Worm (Caenorhabditis elegans) whole organism, early embryonic: ENCODE data around the gene ipp-5.

ENCODE experiments used
- B0310.2 ChIP-seq: sonication (generic microtip); optimal IDR thresholded peaks from 2 replicates; lab custom pipeline; 2016; ENCODE audit warnings: mild to moderate bottlenecking, missing genetic modification characterization, missing compliant biosample characterization
- F13C5.2 ChIP-seq: sonication (generic microtip); optimal IDR thresholded peaks from 2 replicates; lab custom pipeline; 2017; ENCODE audit warnings: mild to moderate bottlenecking, missing genetic modification characterization, inconsistent platforms, missing compliant biosample characterization
- aly-1 ChIP-seq: sonication (generic microtip); optimal IDR thresholded peaks from 2 replicates; lab custom pipeline; 2016; ENCODE audit warnings: missing genetic modification characterization, missing compliant biosample characterization
- ama-1 ChIP-seq: fragments of 150-350 bp; optimal IDR thresholded peaks from 2 replicates; lab custom pipeline; 2014
- ceh-13 ChIP-seq: fragments of 200-800 bp; sonication (Bioruptor generic); optimal IDR thresholded peaks from 2 replicates; lab custom pipeline; 2018; ENCODE audit warnings: mild to moderate bottlenecking, missing genetic modification characterization, missing compliant biosample characterization
- ceh-36 ChIP-seq: sonication (generic microtip); optimal IDR thresholded peaks from 2 replicates; lab custom pipeline; 2016; ENCODE audit warnings: missing genetic modification characterization, inconsistent platforms, missing compliant biosample characterization
- ets-7 ChIP-seq: sonication (generic microtip); optimal IDR thresholded peaks from 2 replicates; lab custom pipeline; 2016; ENCODE audit warnings: missing genotype, missing genetic modification characterization, missing compliant biosample characterization
- flt-1 ChIP-seq: fragments of 200-800 bp; sonication (Bioruptor generic); IDR thresholded peaks from 2 replicates; pipeline ENCODE4 v1.3.6; 2022; ENCODE audit warnings: missing genetic modification characterization, missing compliant biosample characterization
- hmbx-1 ChIP-seq: sonication (generic microtip); optimal IDR thresholded peaks from 2 replicates; lab custom pipeline; 2016; ENCODE audit warnings: mild to moderate bottlenecking, missing genetic modification characterization, missing compliant biosample characterization
- hmg-4 ChIP-seq: fragments of 200-800 bp; sonication (Bioruptor generic); optimal IDR thresholded peaks from 2 replicates; lab custom pipeline; 2018; ENCODE audit warnings: mild to moderate bottlenecking, missing genetic modification characterization, missing compliant biosample characterization
- hnd-1 ChIP-seq: sonication (generic microtip); optimal IDR thresholded peaks from 2 replicates; lab custom pipeline; 2016; ENCODE audit warnings: missing genetic modification characterization, missing compliant biosample characterization
- pes-1 ChIP-seq: fragments of 200-800 bp; sonication (Bioruptor generic); IDR thresholded peaks from 2 replicates; pipeline ENCODE4 v1.3.6; 2022; ENCODE audit warnings: missing genetic modification reagents, missing genetic modification characterization, missing compliant biosample characterization
- sea-1 ChIP-seq: fragments of 200-800 bp; sonication (Bioruptor generic); conservative IDR thresholded peaks from 2 replicates; pipeline ENCODE4 v1.3.6; 2022; ENCODE audit warnings: missing genetic modification characterization, missing compliant biosample characterization
- tbx-11 ChIP-seq: fragments of 200-800 bp; sonication (Bioruptor generic); IDR thresholded peaks from 2 replicates; pipeline ENCODE4 v1.3.6; 2022; ENCODE audit warnings: missing genetic modification characterization, missing compliant biosample characterization
- tbx-37 ChIP-seq: fragments of 200-800 bp; sonication (Bioruptor generic); conservative IDR thresholded peaks from 2 replicates; pipeline ENCODE4 v1.3.6; 2022; ENCODE audit warnings: missing genetic modification reagents, missing genetic modification characterization, missing compliant biosample characterization
- tra-4 ChIP-seq: sonication (generic microtip); optimal IDR thresholded peaks from 2 replicates; lab custom pipeline; 2017; ENCODE audit warnings: missing genetic modification characterization, missing compliant biosample characterization

Gene ipp-5

DNA sequence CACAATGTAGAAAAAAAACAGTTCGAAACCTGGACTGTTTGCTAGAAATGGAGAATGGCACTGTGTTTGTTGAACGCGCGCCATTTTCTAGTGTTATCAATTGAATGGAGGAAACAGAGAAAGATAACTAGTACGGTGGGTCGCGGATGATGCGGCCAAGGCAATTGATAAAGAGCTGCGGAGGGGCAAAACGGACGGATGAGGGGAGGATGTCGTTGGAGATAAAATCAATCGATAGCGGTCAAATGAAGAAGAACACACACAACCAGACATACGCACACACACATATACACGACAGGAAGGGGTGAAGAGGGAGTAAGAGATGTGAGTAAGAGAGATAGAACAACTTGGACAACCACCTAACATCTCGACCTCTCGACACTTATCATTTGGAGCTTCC is 18.8 kb downstream of the ipp-5 start:
- TF ChIP-seq hmg-4 (GFP tag; lab: Kevin White, UChicago) (no peak), tra-4 (tag; lab: Kevin White, UChicago) (no peak)

DNA sequence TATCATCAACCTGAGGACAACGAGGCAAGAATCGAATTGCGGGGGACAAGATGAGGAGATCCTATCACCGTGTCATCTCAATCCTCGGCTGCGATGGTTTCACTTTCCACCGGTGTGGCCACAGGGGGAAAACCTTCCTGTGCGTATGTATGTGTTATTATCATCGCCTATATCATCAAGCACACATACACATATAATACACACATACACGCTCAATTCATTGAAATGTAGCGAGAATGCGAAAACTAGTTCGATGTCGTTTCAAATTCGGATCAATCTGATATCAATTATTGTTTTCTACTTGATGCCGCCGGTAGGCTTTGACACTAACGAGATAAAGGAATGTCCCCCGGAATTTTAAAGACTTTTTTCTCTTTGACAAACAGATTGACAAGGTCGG is 19.6 kb downstream of the ipp-5 start:
- TF ChIP-seq hmg-4 (GFP tag; lab: Kevin White, UChicago), result no peak

DNA sequence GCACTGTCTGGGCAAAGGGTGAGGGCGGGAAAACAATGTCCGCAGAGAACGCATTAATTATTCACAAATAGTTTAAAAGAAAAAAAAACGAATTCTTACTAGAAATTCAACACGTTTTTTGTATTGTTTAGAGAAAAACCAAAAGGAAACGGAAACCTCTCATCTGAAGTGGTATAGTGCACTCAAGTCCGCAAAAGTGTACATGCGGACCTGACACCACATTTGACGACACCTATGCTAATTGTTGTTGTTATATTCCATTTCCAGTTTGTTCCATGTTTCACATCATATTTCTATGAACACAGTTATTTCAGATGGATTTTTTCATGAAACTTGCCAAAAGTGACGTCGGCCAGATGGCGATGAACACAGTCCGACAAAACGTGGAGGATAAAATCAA is 21.5 kb downstream of the ipp-5 start, which contains the start of gene C45B2.6:
Gene C45B2.6, plus strand, starts transcription at position 136 of the 400 bp plus-strand sequence.
- TF ChIP-seq F13C5.2 (tag; lab: Kevin White, UChicago) (no peak), hmbx-1 (tag; lab: Kevin White, UChicago) (no peak), flt-1 (GFP tag; lab: Robert Waterston, UW) (no peak), pes-1 (GFP tag; lab: Robert Waterston, UW) (no peak), ceh-36 (tag; lab: Kevin White, UChicago) (no peak), aly-1 (tag; lab: Kevin White, UChicago) (no peak), tbx-11 (no peak), hmg-4 (GFP tag; lab: Kevin White, UChicago) (no peak), tbx-37 (GFP tag; lab: Robert Waterston, UW) (no peak), hnd-1 (tag; lab: Kevin White, UChicago) (no peak), ets-7 (no peak), ama-1 (lab: Kevin White, UChicago) (no peak), tra-4 (tag; lab: Kevin White, UChicago) (no peak)

DNA sequence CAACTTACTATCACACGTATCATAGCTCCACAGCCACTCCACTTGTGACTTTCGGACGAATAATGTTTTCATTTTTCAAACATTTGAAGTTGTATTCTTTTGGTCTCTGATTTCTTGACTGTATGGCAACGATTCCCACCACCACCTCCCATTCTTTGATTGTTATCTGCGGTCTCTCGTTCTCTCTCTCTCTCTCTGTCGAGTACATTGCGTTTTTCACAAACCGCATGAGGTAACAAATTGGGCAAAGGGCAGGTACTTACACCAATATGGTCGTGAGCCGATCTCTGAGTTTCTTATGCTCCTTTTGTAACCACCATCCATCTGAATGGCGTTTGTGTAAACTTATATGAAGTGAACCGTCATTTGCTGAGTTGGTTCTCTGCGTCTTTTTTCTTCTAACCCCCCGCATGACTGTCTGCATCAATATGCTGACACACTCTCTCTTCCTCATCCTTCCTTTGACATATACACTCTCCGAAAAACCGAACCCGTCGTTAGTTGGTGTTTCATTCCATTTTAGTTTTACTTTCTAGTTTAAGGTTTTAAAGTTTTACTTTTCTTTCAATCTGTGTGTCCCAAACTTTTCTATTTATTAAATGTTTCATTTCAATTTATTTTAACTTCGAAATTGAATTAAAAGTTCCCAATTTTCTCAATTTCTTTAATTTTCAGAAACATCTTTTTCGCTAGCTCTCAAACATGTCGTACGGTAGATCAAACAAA is 26.5 kb downstream of the ipp-5 start, which contains the start of gene gln-1:
Gene gln-1, plus strand, starts transcription at position 676 of the 726 bp plus-strand sequence.
- TF ChIP-seq ets-7, result no peak
- TF ChIP-seq hnd-1 (tag; lab: Kevin White, UChicago), result no peak
- no peak for TF ChIP-seq aly-1 (tag; lab: Kevin White, UChicago)
- no peak for TF ChIP-seq sea-1 (GFP tag; lab: Robert Waterston, UW)
- TF ChIP-seq F13C5.2 (tag; lab: Kevin White, UChicago), result no peak
- TF ChIP-seq ceh-13 (GFP tag; lab: Kevin White, UChicago), result no peak
- no peak for TF ChIP-seq tbx-11
- no peak for TF ChIP-seq hmg-4 (GFP tag; lab: Kevin White, UChicago)
- no peak for TF ChIP-seq ama-1 (lab: Kevin White, UChicago)
- TF ChIP-seq flt-1 (GFP tag; lab: Robert Waterston, UW), result no peak
- no peak for TF ChIP-seq tbx-37 (GFP tag; lab: Robert Waterston, UW)

DNA sequence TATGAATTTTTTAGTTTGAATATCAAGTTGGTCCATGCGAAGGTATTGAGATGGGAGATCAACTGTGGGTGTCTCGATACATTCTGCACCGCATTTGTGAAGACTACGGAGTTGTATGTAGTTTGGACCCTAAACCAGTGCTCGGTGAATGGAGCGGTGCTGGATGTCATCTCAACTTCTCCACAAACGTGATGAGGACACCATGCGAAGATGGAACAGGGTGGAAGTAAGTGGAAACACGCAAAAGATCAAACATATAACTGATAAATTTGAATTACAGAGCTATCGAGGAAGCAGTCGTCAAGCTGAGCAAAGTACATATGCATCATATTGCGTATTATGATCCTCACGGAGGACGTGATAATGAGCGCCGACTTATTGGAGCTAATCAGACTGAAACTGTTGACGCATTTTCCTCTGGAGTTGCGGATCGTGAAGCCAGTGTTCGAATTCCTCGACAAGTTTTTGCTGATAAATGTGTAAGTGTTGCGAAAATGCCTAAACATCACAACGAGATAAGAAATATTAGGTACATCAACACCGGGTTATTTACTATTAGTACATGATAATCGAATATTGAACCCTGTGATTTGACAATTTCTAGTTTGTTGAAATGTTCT is 28.0 kb downstream of the ipp-5 start:
- TF ChIP-seq sea-1 (GFP tag; lab: Robert Waterston, UW) (no peak), aly-1 (tag; lab: Kevin White, UChicago) (no peak), B0310.2 (no peak), flt-1 (GFP tag; lab: Robert Waterston, UW) (no peak), tra-4 (tag; lab: Kevin White, UChicago) (no peak), hmbx-1 (tag; lab: Kevin White, UChicago) (no peak), ceh-36 (tag; lab: Kevin White, UChicago) (no peak), tbx-11 (no peak)

DNA sequence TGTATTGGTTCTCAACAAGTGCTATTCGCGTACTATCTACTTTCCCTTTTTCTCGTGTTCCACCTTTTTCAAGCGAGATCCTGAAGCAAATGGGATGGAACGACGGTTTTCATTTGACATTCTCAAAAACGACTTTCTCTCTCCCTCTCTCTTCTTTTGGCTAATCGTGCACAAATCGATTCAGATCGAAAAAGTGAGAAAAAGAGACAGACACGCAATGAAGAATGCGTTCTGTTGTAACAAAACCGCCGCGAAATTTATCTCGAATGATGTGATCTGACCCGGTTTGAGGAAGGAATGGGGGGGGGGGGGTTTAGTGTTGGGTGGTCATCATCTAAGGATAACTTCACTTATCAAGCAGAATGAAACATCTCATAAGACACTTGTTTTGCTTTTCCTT is 33.1 kb downstream of the ipp-5 start:
- no peak for TF ChIP-seq ama-1 (lab: Kevin White, UChicago)
- no peak for TF ChIP-seq sea-1 (GFP tag; lab: Robert Waterston, UW)
- TF ChIP-seq hmbx-1 (tag; lab: Kevin White, UChicago), result no peak
- TF ChIP-seq ceh-13 (GFP tag; lab: Kevin White, UChicago), result no peak
- no peak for TF ChIP-seq pes-1 (GFP tag; lab: Robert Waterston, UW)
- TF ChIP-seq ceh-36 (tag; lab: Kevin White, UChicago), result no peak
- TF ChIP-seq flt-1 (GFP tag; lab: Robert Waterston, UW), result no peak
- TF ChIP-seq hnd-1 (tag; lab: Kevin White, UChicago), result no peak
- no peak for TF ChIP-seq tra-4 (tag; lab: Kevin White, UChicago)
- TF ChIP-seq tbx-37 (GFP tag; lab: Robert Waterston, UW), result no peak

DNA sequence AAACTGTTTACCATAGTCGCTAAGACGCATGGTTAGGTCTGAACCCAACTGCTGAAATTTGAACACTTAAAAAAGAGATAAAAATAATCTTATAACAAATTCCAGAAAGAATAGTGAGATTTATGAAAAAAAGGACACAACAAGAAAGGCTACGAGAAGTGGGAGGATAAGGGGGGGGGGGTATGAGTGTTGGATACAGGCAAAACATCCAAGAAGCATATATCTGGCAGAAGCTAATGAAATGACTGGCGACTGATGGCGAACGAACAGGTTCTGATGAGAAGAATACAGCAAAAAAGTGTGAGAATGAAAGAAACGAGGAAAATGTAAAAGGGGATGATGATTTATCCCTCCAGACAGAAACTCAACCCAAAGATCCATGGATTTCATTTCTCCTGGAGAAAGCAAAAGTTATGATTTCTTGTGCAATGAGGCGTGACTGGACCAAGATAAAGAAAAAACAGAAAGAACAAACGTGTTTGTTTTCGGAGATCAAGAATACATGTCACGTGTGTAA is 34.7 kb downstream of the ipp-5 start, which contains the start of gene ptr-4:
Gene ptr-4, minus strand, starts transcription at position 51 of the 517 bp plus-strand sequence.
- TF ChIP-seq tra-4 (tag; lab: Kevin White, UChicago) (no peak), tbx-37 (GFP tag; lab: Robert Waterston, UW) (no peak), sea-1 (GFP tag; lab: Robert Waterston, UW) (no peak), hnd-1 (tag; lab: Kevin White, UChicago) (no peak), hmbx-1 (tag; lab: Kevin White, UChicago) (no peak), flt-1 (GFP tag; lab: Robert Waterston, UW) (no peak), ets-7 (no peak)

DNA sequence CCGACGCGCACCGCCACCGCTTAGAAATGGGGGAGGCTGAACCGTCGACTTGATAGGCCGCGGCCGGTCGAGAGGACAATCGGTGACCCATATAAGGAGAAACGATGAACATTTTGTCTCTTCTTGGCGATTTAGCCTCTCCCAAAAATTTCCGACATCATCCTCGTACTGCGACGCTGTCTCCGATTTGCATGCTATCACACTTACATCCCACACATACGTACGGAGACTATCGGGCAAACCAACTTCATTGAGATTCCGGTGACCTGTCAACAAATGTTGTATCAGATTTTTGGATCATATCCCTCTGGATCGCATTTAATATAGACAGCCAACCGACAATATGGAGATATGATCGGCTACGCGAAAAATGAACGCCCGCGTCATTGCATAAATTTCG is 35.3 kb downstream of the ipp-5 start:
- no peak for TF ChIP-seq ceh-36 (tag; lab: Kevin White, UChicago)
- TF ChIP-seq flt-1 (GFP tag; lab: Robert Waterston, UW), result no peak
- no peak for TF ChIP-seq pes-1 (GFP tag; lab: Robert Waterston, UW)
- TF ChIP-seq F13C5.2 (tag; lab: Kevin White, UChicago), result no peak
- no peak for TF ChIP-seq tbx-11
- TF ChIP-seq aly-1 (tag; lab: Kevin White, UChicago), result no peak
